Worm (Caenorhabditis elegans) whole organism, L3 larva: ENCODE data around the gene Y6G8.15.

Source experiments
- ceh-16 ChIP-seq: sonication (generic microtip); optimal IDR thresholded peaks from 2 replicates; lab custom pipeline; 2017; ENCODE audit warnings: missing biosample characterization, missing genetic modification characterization
- ceh-82 ChIP-seq: fragments of 150-350 bp; optimal IDR thresholded peaks from 2 replicates; lab custom pipeline; 2014; ENCODE audit warnings: missing biosample characterization, missing genetic modification characterization
- egl-27 ChIP-seq: sonication (generic microtip); optimal IDR thresholded peaks from 4 replicates; lab custom pipeline; 2017; ENCODE audit warnings: missing biosample characterization, missing genetic modification reagents, missing genetic modification characterization
- nfya-1 ChIP-seq: sonication (generic microtip); optimal IDR thresholded peaks from 2 replicates; lab custom pipeline; 2017; ENCODE audit warnings: missing genetic modification characterization, mild to moderate bottlenecking, missing compliant biosample characterization, antibody characterized with exemption, moderate library complexity; ENCODE audit not compliant: insufficient read depth
- nhr-12 ChIP-seq: fragments of 150-350 bp; optimal IDR thresholded peaks from 2 replicates; lab custom pipeline; 2014; ENCODE audit warnings: missing biosample characterization, missing genetic modification characterization
- nhr-25 ChIP-seq: sonication (generic microtip); optimal IDR thresholded peaks from 2 replicates; lab custom pipeline; 2017; ENCODE audit warnings: missing biosample characterization, missing genetic modification characterization
- nhr-76 ChIP-seq: fragments of 150-350 bp; sonication (generic microtip); optimal IDR thresholded peaks from 5 replicates; lab custom pipeline; 2014; ENCODE audit warnings: missing biosample characterization, missing genetic modification characterization
- pqm-1 ChIP-seq: fragments of 150-350 bp; optimal IDR thresholded peaks from 2 replicates; lab custom pipeline; 2017; ENCODE audit warnings: missing biosample characterization, missing genetic modification characterization, inconsistent platforms
- tbx-2 ChIP-seq: sonication (generic microtip); optimal IDR thresholded peaks from 2 replicates; lab custom pipeline; 2016; ENCODE audit warnings: mild to moderate bottlenecking, missing genetic modification characterization, missing compliant biosample characterization

DNA sequence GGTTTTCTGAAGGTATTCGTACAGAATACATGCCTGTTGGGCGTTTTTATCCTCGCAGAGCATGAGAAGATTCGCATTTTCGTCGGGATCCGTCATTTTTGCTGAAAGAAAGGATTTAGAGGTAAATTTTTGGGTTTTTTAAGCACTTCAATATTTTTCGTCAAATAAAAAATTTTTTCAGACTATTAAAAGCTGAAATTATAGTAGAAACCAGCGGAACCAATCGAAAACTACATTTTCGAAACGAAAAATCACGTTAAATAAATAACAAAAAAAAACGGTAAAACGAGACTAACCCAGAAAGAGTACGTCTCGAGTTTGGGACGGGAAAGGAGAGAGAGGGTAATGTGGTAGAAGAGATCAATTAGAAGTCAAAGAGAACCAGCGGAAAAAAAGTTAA is 40.0 kb upstream of the Y6G8.15 start, which contains the start of gene fbxa-192:
- TF ChIP-seq egl-27 (tag; lab: Kevin White, UChicago), result no peak
- TF ChIP-seq pqm-1 (tag; lab: Kevin White, UChicago), result no peak
- no peak for TF ChIP-seq nhr-12 (tag; lab: Kevin White, UChicago)
- no peak for TF ChIP-seq nfya-1 (tag; lab: Kevin White, UChicago)
- no peak for TF ChIP-seq ceh-82 (tag; lab: Kevin White, UChicago)
- TF ChIP-seq tbx-2 (tag; lab: Kevin White, UChicago), result no peak
- no peak for TF ChIP-seq ceh-16 (tag; lab: Kevin White, UChicago)
- no peak for TF ChIP-seq nhr-25 (tag; lab: Kevin White, UChicago)
- no peak for TF ChIP-seq nhr-76 (tag; lab: Kevin White, UChicago)
